Worm (Caenorhabditis elegans) whole organism, young adult: ENCODE measurements around the gene cutl-29.

Experiments
- F57C9.4 ChIP-seq: sonication (generic microtip); optimal IDR thresholded peaks from 2 replicates; lab custom pipeline; 2017; ENCODE audit warnings: mild to moderate bottlenecking, missing genetic modification characterization, missing compliant biosample characterization
- ets-4 ChIP-seq: fragments of 200-800 bp; sonication (Bioruptor generic); optimal IDR thresholded peaks from 2 replicates; lab custom pipeline; 2018; ENCODE audit warnings: mild to moderate bottlenecking, missing genetic modification characterization, missing compliant biosample characterization
- unc-62 ChIP-seq: fragments of 150-350 bp; optimal IDR thresholded peaks from 2 replicates; lab custom pipeline; 2014; ENCODE audit warnings: missing biosample characterization, missing genetic modification reagents, missing genetic modification characterization

DNA sequence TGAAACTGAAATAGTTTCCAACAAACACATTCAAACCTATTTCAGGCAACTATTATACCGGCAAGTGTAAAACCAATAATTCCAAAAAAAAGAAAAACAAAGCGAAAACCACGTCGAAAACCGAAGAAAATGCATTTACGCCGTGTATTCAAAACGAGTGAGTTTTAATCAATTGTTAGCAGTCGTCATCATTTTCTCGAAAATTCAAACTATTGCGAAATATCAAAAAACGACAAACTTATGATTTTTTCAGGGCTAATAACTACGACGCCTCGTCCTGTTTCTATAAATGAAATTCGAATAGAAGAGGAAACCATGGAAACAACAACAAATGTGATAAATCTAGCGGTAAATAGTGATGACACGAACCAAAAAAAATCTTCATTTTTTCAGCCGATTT, 15.3 kb upstream of the cutl-29 start:
- TF ChIP-seq unc-62 (GFP tag; lab: Kevin White, UChicago) (no peak), ets-4 (GFP tag; lab: Kevin White, UChicago) (no peak), F57C9.4 (tag; lab: Kevin White, UChicago) (no peak)
